Worm (Caenorhabditis elegans): ENCODE data around the gene Y49E10.27.

DNA sequence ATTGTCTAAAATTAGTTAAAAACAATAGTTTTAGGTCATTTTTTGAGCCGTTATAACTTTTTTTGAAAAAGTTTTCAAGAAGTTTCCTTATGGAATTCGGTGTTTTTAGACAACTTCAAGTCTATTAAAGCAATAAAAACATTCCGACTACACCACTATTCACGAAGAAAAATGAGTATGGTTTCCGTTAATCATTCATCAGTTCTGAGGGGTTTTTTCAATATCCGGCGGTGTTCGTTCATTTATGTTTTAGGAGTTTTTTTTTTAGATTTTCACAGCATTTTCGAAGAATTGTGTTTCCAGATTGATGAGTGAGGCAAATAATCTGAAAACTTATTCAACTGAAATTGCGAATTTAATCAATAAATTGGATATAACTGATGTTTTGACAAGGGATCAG, at the start of gene Y49E10.27:
- TF ChIP-seq nhr-12 (tag; optimal IDR thresholded peaks at IDR 0.05) (no peak), skn-1 (tag; optimal IDR thresholded peaks at IDR 0.05) (no peak), ama-1 (optimal IDR thresholded peaks at IDR 0.05) (no peak), snpc-4 (tag; optimal IDR thresholded peaks at IDR 0.05) (no peak), sem-4 (tag; optimal IDR thresholded peaks at IDR 0.05) (no peak)
